Worm (Caenorhabditis elegans) whole organism, midembryonic: Measurements from ENCODE around the gene hlh-1.

Experiments
- T22C8.4 ChIP-seq: fragments of 200-800 bp; sonication (Bioruptor generic); IDR thresholded peaks from 2 replicates; pipeline ENCODE4 v1.3.6; 2022; ENCODE audit warnings: missing genetic modification characterization, missing compliant biosample characterization
- flt-1 ChIP-seq: fragments of 200-800 bp; sonication (Bioruptor generic); IDR thresholded peaks from 2 replicates; pipeline ENCODE4 v1.3.6; 2022; ENCODE audit warnings: missing genetic modification characterization, missing compliant biosample characterization

ce11 chrII:4537141-4537540 is 18.8 kb downstream of the hlh-1 start, which contains the start of gene sra-33:
- TF ChIP-seq T22C8.4 (GFP tag; lab: Robert Waterston, UW) (no peak), flt-1 (no peak)
